Worm (Caenorhabditis elegans): ENCODE results near the gene C33F10.12.

ce11 chrII:4856113-4856512, 18.6 kb upstream of the C33F10.12 start:
- TF ChIP-seq T22C8.4 (GFP tag; IDR thresholded peaks at IDR 0.05) (no peak), ref-1 (GFP tag; conservative IDR thresholded peaks at IDR 0.05) (no peak), cog-1 (tag; optimal IDR thresholded peaks at IDR 0.05) (no peak), klf-2 (GFP tag; conservative IDR thresholded peaks at IDR 0.05) (no peak), flt-1 (GFP tag; IDR thresholded peaks at IDR 0.05) (no peak), ztf-29 (GFP tag; IDR thresholded peaks at IDR 0.05) (no peak), med-1 (GFP tag; optimal IDR thresholded peaks at IDR 0.05; ENCODE audit: insufficient read depth) (no peak), tab-1 (GFP tag; IDR thresholded peaks at IDR 0.05) (no peak), ztf-23 (GFP tag; IDR thresholded peaks at IDR 0.05) (no peak)
